Worm (Caenorhabditis elegans): ENCODE measurements around the gene nhr-41.

DNA sequence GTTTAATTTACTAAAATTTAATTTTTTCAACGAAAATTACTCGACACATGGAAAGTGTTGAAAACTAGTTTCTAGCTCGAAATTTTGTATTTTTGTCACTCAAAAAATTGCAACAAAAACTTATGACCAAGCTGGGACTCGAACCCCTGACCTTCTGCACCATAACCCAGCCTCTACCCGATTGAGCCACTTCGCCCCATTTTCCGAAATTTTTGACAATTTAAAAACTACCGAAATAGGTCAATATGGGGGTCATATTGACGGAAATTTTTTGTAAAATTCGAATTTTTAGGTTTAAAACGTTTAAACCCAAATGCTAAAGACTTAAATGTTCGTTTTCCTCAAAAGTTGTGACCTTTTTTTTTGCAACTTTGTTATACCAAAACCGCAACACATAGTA, 515 bp upstream of the nhr-41 start:
- TF ChIP-seq C08G9.2 (tag; optimal IDR thresholded peaks at IDR 0.05) = no peak
- no peak for TF ChIP-seq C38D4.7 (GFP tag; optimal IDR thresholded peaks at IDR 0.05)
- TF ChIP-seq ets-4 (tag; optimal IDR thresholded peaks at IDR 0.05) = no peak
- TF ChIP-seq ceh-22 (tag; optimal IDR thresholded peaks at IDR 0.05) = no peak
- no peak for TF ChIP-seq sox-2 (GFP tag; IDR thresholded peaks at IDR 0.05)
- TF ChIP-seq ceh-31 (tag; optimal IDR thresholded peaks at IDR 0.05) = no peak
- no peak for TF ChIP-seq dve-1 (tag; optimal IDR thresholded peaks at IDR 0.05)
- no peak for TF ChIP-seq tbx-2 (tag; optimal IDR thresholded peaks at IDR 0.05)
- no peak for TF ChIP-seq ama-1 (optimal IDR thresholded peaks at IDR 0.05)
- TF ChIP-seq ceh-2 (tag; optimal IDR thresholded peaks at IDR 0.05) = no peak
- TF ChIP-seq ceh-18 (tag; optimal IDR thresholded peaks at IDR 0.05) = no peak
- TF ChIP-seq zip-5 (tag; optimal IDR thresholded peaks at IDR 0.05) = no peak
- TF ChIP-seq rnt-1 (tag; optimal IDR thresholded peaks at IDR 0.05) = no peak
- TF ChIP-seq pha-4 (tag; optimal IDR thresholded peaks at IDR 0.05) = no peak

All from whole organism, late embryonic.